Worm (Caenorhabditis elegans) whole organism, L4 larva: ENCODE data around the gene F58A4.6.

Source experiments
- F49E8.2 ChIP-seq: sonication (generic microtip); optimal IDR thresholded peaks from 2 replicates; lab custom pipeline; 2016; ENCODE audit warnings: missing compliant biosample characterization, mild to moderate bottlenecking, missing genetic modification characterization, borderline replicate concordance
- R02D3.7 ChIP-seq: fragments of 150-350 bp; sonication (generic microtip); optimal IDR thresholded peaks from 3 replicates; lab custom pipeline; 2014; ENCODE audit warnings: missing biosample characterization, missing genetic modification characterization
- Y48G9A.11 ChIP-seq: fragments of 200-800 bp; sonication (Bioruptor generic); IDR thresholded peaks from 2 replicates; pipeline ENCODE4 v1.3.6; 2022; ENCODE audit warnings: missing genetic modification reagents, missing genetic modification characterization, missing compliant biosample characterization
- Y75B8A.6 ChIP-seq: fragments of 200-800 bp; sonication (Bioruptor generic); IDR thresholded peaks from 2 replicates; pipeline ENCODE4 v1.3.6; 2022; ENCODE audit warnings: missing genetic modification reagents, missing genetic modification characterization, missing compliant biosample characterization
- aha-1 ChIP-seq: fragments of 150-350 bp; peaks from one replicate; lab custom pipeline; 2014; ENCODE audit warnings: missing biosample characterization, missing genetic modification characterization
- arid-1 ChIP-seq: fragments of 200-800 bp; sonication (Bioruptor generic); conservative IDR thresholded peaks from 2 replicates; pipeline ENCODE4 v1.3.6; 2022; ENCODE audit warnings: missing genetic modification reagents, missing genetic modification characterization, missing compliant biosample characterization
- ceh-28 ChIP-seq: fragments of 150-350 bp; optimal IDR thresholded peaks from 2 replicates; lab custom pipeline; 2014; ENCODE audit warnings: missing biosample characterization, missing genetic modification reagents, missing genetic modification characterization
- ceh-44 ChIP-seq: fragments of 200-800 bp; sonication (Bioruptor generic); IDR thresholded peaks from 2 replicates; pipeline ENCODE4 v1.3.6; 2022; ENCODE audit warnings: missing genetic modification reagents, missing genetic modification characterization, missing compliant biosample characterization
- cey-2 ChIP-seq: sonication (generic microtip); optimal IDR thresholded peaks from 3 replicates; lab custom pipeline; 2017; ENCODE audit warnings: missing genetic modification characterization, mild to moderate bottlenecking, missing compliant biosample characterization, antibody characterized with exemption, borderline replicate concordance; ENCODE audit not compliant: insufficient read depth
- daf-19 ChIP-seq: fragments of 200-800 bp; sonication (Bioruptor generic); conservative IDR thresholded peaks from 2 replicates; pipeline ENCODE4 v1.3.6; 2022; ENCODE audit warnings: missing genetic modification characterization, missing compliant biosample characterization
- dmd-6 ChIP-seq: fragments of 200-800 bp; sonication (Bioruptor generic); IDR thresholded peaks from 2 replicates; pipeline ENCODE4 v1.3.6; 2022; ENCODE audit warnings: missing genetic modification reagents, missing genetic modification characterization, missing compliant biosample characterization
- dpl-1 ChIP-seq: fragments of 150-350 bp; optimal IDR thresholded peaks from 2 replicates; lab custom pipeline; 2014; ENCODE audit warnings: missing biosample characterization, missing genetic modification reagents, missing genetic modification characterization
- dve-1 ChIP-seq: sonication (generic microtip); optimal IDR thresholded peaks from 2 replicates; lab custom pipeline; 2017; ENCODE audit warnings: antibody characterized with exemption, mild to moderate bottlenecking, missing genetic modification characterization, missing compliant biosample characterization; ENCODE audit not compliant: insufficient read depth
- fos-1 ChIP-seq: fragments of 150-350 bp; optimal IDR thresholded peaks from 2 replicates; lab custom pipeline; 2014; ENCODE audit warnings: missing biosample characterization, missing genetic modification characterization
- hlh-30 ChIP-seq: sonication (generic microtip); optimal IDR thresholded peaks from 2 replicates; lab custom pipeline; 2017; ENCODE audit warnings: antibody characterized with exemption, mild to moderate bottlenecking, missing genetic modification characterization, missing compliant biosample characterization; ENCODE audit not compliant: insufficient read depth
- lim-7 ChIP-seq: fragments of 200-800 bp; sonication (Bioruptor generic); IDR thresholded peaks from 2 replicates; pipeline ENCODE4 v1.3.6; 2022; ENCODE audit warnings: missing genetic modification characterization, missing compliant biosample characterization
- lin-13 ChIP-seq: fragments of 150-350 bp; optimal IDR thresholded peaks from 2 replicates; lab custom pipeline; 2014; ENCODE audit warnings: missing biosample characterization, missing genetic modification reagents, missing genetic modification characterization
- lin-38 ChIP-seq: fragments of 200-800 bp; sonication (Bioruptor generic); IDR thresholded peaks from 2 replicates; pipeline ENCODE4 v1.3.6; 2022; ENCODE audit warnings: missing genetic modification reagents, missing genetic modification characterization, missing compliant biosample characterization
- lin-39 ChIP-seq: fragments of 150-350 bp; optimal IDR thresholded peaks from 2 replicates; lab custom pipeline; 2014; ENCODE audit warnings: missing biosample characterization, missing genetic modification reagents, missing genetic modification characterization
- lir-3 ChIP-seq: sonication (generic microtip); optimal IDR thresholded peaks from 2 replicates; lab custom pipeline; 2016; ENCODE audit warnings: mild to moderate bottlenecking, missing genetic modification characterization, missing compliant biosample characterization
- lsy-2 ChIP-seq, 2 experiments: fragments of 150-350 bp in 1 of 2; sonication (generic microtip) in 1 of 2; optimal IDR thresholded peaks; 2 replicates each; lab custom pipeline; 2014 to 2017; ENCODE audit warnings: missing biosample characterization in 2 of 2, missing genetic modification characterization in 2 of 2
- mdt-29 ChIP-seq: fragments of 200-800 bp; sonication (Bioruptor generic); IDR thresholded peaks from 2 replicates; pipeline ENCODE4 v1.3.6; 2022; ENCODE audit warnings: missing genetic modification reagents, missing genetic modification characterization, missing compliant biosample characterization
- mes-2 ChIP-seq: sonication (generic microtip); optimal IDR thresholded peaks from 2 replicates; lab custom pipeline; 2016; ENCODE audit warnings: missing genotype, mild to moderate bottlenecking, missing genetic modification characterization, missing compliant biosample characterization; ENCODE audit not compliant: poor library complexity, severe bottlenecking
- nhr-10 ChIP-seq: fragments of 150-350 bp; optimal IDR thresholded peaks from 2 replicates; lab custom pipeline; 2014; ENCODE audit warnings: missing biosample characterization, missing genetic modification characterization
- nhr-102 ChIP-seq: sonication (generic microtip); optimal IDR thresholded peaks from 2 replicates; lab custom pipeline; 2016; ENCODE audit warnings: mild to moderate bottlenecking, missing genetic modification characterization, moderate library complexity, missing compliant biosample characterization
- nhr-25 ChIP-seq: sonication (generic microtip); optimal IDR thresholded peaks from 2 replicates; lab custom pipeline; 2017; ENCODE audit warnings: missing genetic modification characterization, mild to moderate bottlenecking, missing compliant biosample characterization, antibody characterized with exemption, moderate library complexity, borderline replicate concordance; ENCODE audit not compliant: insufficient read depth
- nhr-48 ChIP-seq: sonication (generic microtip); optimal IDR thresholded peaks from 2 replicates; lab custom pipeline; 2016; ENCODE audit warnings: mild to moderate bottlenecking, missing genetic modification characterization, missing compliant biosample characterization
- nhr-76 ChIP-seq: fragments of 150-350 bp; optimal IDR thresholded peaks from 2 replicates; lab custom pipeline; 2014; ENCODE audit warnings: missing biosample characterization, missing genetic modification characterization
- php-3 ChIP-seq: fragments of 200-800 bp; sonication (Bioruptor generic); IDR thresholded peaks from 2 replicates; pipeline ENCODE4 v1.3.6; 2022; ENCODE audit warnings: missing genetic modification reagents, missing genetic modification characterization, missing compliant biosample characterization
- pqm-1 ChIP-seq: sonication (generic microtip); optimal IDR thresholded peaks from 2 replicates; lab custom pipeline; 2017; ENCODE audit warnings: missing biosample characterization, missing genetic modification characterization
- snpc-1.2 ChIP-seq: fragments of 200-800 bp; sonication (Bioruptor generic); IDR thresholded peaks from 2 replicates; pipeline ENCODE4 v1.3.6; 2022; ENCODE audit warnings: missing genetic modification reagents, missing genetic modification characterization, missing compliant biosample characterization
- snpc-4 ChIP-seq: fragments of 150-350 bp; optimal IDR thresholded peaks from 2 replicates; lab custom pipeline; 2014; ENCODE audit warnings: missing biosample characterization, missing genetic modification characterization
- tra-1 ChIP-seq: fragments of 200-800 bp; sonication (Bioruptor generic); IDR thresholded peaks from 2 replicates; pipeline ENCODE4 v1.3.6; 2022; ENCODE audit warnings: missing genetic modification reagents, missing genetic modification characterization, missing compliant biosample characterization
- unc-130 ChIP-seq: sonication (generic microtip); optimal IDR thresholded peaks from 2 replicates; lab custom pipeline; 2016; ENCODE audit warnings: missing genetic modification reagents, missing genetic modification characterization, missing compliant biosample characterization
- vab-7 ChIP-seq: fragments of 200-800 bp; sonication (Bioruptor generic); IDR thresholded peaks from 2 replicates; pipeline ENCODE4 v1.3.6; 2022; ENCODE audit warnings: missing genetic modification reagents, missing genetic modification characterization, missing compliant biosample characterization
- zip-11 ChIP-seq: fragments of 200-800 bp; sonication (Bioruptor generic); IDR thresholded peaks from 2 replicates; pipeline ENCODE4 v1.3.6; 2022; ENCODE audit warnings: missing genetic modification characterization, missing compliant biosample characterization
- ztf-7 ChIP-seq: fragments of 150-350 bp; optimal IDR thresholded peaks from 2 replicates; lab custom pipeline; 2014; ENCODE audit warnings: missing biosample characterization, missing genetic modification characterization

F58A4.6 gene

ce11 chrIII:9612097-9612496 lies 2.2 kb upstream of the F58A4.6 start, which contains the start of gene bbs-4:
Gene bbs-4, minus strand, starts transcription at chrIII:9612197.
- TF ChIP-seq lin-13: no peak
- no peak for TF ChIP-seq dpl-1 (GFP tag; lab: Kevin White, UChicago)
- TF ChIP-seq nhr-25: no peak
- TF ChIP-seq pqm-1 (tag; lab: Kevin White, UChicago): no peak
- TF ChIP-seq nhr-10 (tag; lab: Kevin White, UChicago): no peak
- TF ChIP-seq ceh-44: no peak
- no peak for TF ChIP-seq R02D3.7 (tag; lab: Kevin White, UChicago)
- no peak for TF ChIP-seq zip-11 (GFP tag; lab: Robert Waterston, UW)
- TF ChIP-seq dve-1 (tag; lab: Kevin White, UChicago): no peak
- TF ChIP-seq dmd-6 (GFP tag; lab: Robert Waterston, UW): no peak
- no peak for TF ChIP-seq php-3
- TF ChIP-seq nhr-76 (tag; lab: Kevin White, UChicago): no peak
- no peak for TF ChIP-seq snpc-4 (tag; lab: Kevin White, UChicago)
- TF ChIP-seq fos-1: no peak
- no peak for TF ChIP-seq nhr-48 (tag; lab: Kevin White, UChicago)
- no peak for TF ChIP-seq vab-7 (GFP tag; lab: Robert Waterston, UW)

- TF ChIP-seq unc-130 (GFP tag; lab: Kevin White, UChicago) (peak; percentile 60), lin-38 (GFP tag; lab: Robert Waterston, UW) (peak; percentile 76), snpc-1.2 (peak; percentile 25; the same call in 1 of the 2 replicates), snpc-4 (tag; lab: Kevin White, UChicago) (no peak), lim-7 (GFP tag; lab: Robert Waterston, UW) (0 out of 2 replicates have a peak, but pooled peaks have one; percentile 32), lir-3 (tag; lab: Kevin White, UChicago) (no peak), aha-1 (tag; lab: Kevin White, UChicago) (peak; percentile 16), F49E8.2 (tag; lab: Kevin White, UChicago) (peak; percentile 10)
Measured at ce11 chrIII:9615114-9615513, 832 bp downstream of the F58A4.6 start.

ce11 chrIII:9616426-9616825 lies 2.1 kb downstream of the F58A4.6 start, which contains the start of gene hcp-3:
Gene hcp-3, minus strand, starts transcription at chrIII:9616470.
- no peak for TF ChIP-seq nhr-102 (tag; lab: Kevin White, UChicago)
- no peak for TF ChIP-seq daf-19 (GFP tag; lab: Robert Waterston, UW)
- TF ChIP-seq nhr-76 (tag; lab: Kevin White, UChicago): no peak
- TF ChIP-seq Y75B8A.6 (GFP tag; lab: Robert Waterston, UW): no peak
- TF ChIP-seq lin-39 (tag; lab: Kevin White, UChicago): no peak
- no peak for TF ChIP-seq cey-2 (tag; lab: Kevin White, UChicago)
- TF ChIP-seq hlh-30: peak; percentile 38
- peak; percentile 59 for TF ChIP-seq lin-38 (GFP tag; lab: Robert Waterston, UW)
- TF ChIP-seq nhr-10 (tag; lab: Kevin White, UChicago): no peak
- TF ChIP-seq mes-2 (tag; lab: Kevin White, UChicago): peak; percentile 69
- TF ChIP-seq ceh-28 (tag; lab: Kevin White, UChicago): no peak
- no peak for TF ChIP-seq ztf-7 (tag; lab: Kevin White, UChicago)
- peak; percentile 34 for TF ChIP-seq dve-1 (tag; lab: Kevin White, UChicago)
- TF ChIP-seq dpl-1 (GFP tag; lab: Kevin White, UChicago): peak; percentile 78
- peak in 1 of 2 experiments; percentile 69 for TF ChIP-seq lsy-2 (tag; optimal IDR thresholded peaks at IDR 0.05; lab: Kevin White, UChicago)

DNA sequence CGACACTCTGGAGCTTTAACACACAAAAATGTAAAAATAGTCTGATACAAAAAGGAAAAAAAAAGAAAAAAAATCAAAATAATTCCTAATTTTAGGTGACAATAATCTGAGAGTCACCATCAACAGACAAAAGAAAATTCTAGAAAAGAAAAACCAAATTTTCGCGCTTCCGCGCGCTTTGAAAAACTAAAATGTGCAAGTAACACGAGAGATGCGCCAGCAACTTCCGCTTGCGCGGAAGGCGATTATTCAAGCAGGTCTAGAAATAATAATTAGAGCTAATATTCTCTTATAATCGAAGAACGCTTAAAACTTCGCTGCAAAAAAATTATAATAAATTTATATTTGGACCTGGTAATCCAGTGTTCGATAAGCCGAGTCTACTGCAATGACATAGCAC lies 2.7 kb downstream of the F58A4.6 start:
- TF ChIP-seq Y75B8A.6 (GFP tag; lab: Robert Waterston, UW) (no peak), snpc-1.2 (peak; percentile 87), mdt-29 (GFP tag; lab: Robert Waterston, UW) (peak; percentile 47; the same call in 1 of the 2 replicates), lin-38 (GFP tag; lab: Robert Waterston, UW) (peak; percentile 95), vab-7 (GFP tag; lab: Robert Waterston, UW) (0 out of 2 replicates have a peak, but pooled peaks have one; percentile 34), nhr-10 (tag; lab: Kevin White, UChicago) (no peak), arid-1 (GFP tag; lab: Robert Waterston, UW) (peak; percentile 73; the same call in 1 of the 2 replicates), aha-1 (tag; lab: Kevin White, UChicago) (peak; percentile 66), unc-130 (GFP tag; lab: Kevin White, UChicago) (peak; percentile 96), snpc-4 (tag; lab: Kevin White, UChicago) (no peak), tra-1 (GFP tag; lab: Robert Waterston, UW) (peak; percentile 37; the same call in 1 of the 2 replicates), Y48G9A.11 (GFP tag; lab: Robert Waterston, UW) (peak; percentile 94), F49E8.2 (tag; lab: Kevin White, UChicago) (peak; percentile 97)
- TF ChIP-seq, all 104 proteins: peak for 10
